Fruit fly (Drosophila melanogaster): ENCODE data around the gene mtgo.

mtgo gene

dm6 chr2L:16521345-16522285, 23.2 kb upstream of the mtgo start (continued):
- TF ChIP-seq CG10267 (tag; optimal IDR thresholded peaks at IDR 0.05), result peak; percentile 64
- TF ChIP-seq CG7839 (tag; optimal IDR thresholded peaks at IDR 0.05), result peak; percentile 48
- TF ChIP-seq CG7556 (GFP tag; optimal IDR thresholded peaks at IDR 0.05), result peak; percentile 84
- TF ChIP-seq dmrt11E (tag; optimal IDR thresholded peaks at IDR 0.05), result peak; percentile 94
- TF ChIP-seq Hr51 (GFP tag; optimal IDR thresholded peaks at IDR 0.05), result peak; percentile 22 to 80
- TF ChIP-seq Sox102F (GFP tag; optimal IDR thresholded peaks at IDR 0.05), result peak; percentile 78
- peak; percentile 74 for TF ChIP-seq CG12744 (GFP tag; optimal IDR thresholded peaks at IDR 0.05)
- peak; percentile 83 for TF ChIP-seq run (tag; optimal IDR thresholded peaks at IDR 0.05)
- TF ChIP-seq CG1647 (GFP tag; optimal IDR thresholded peaks at IDR 0.05), result peak; percentile 29
- TF ChIP-seq chinmo (GFP tag; IDR thresholded peaks at IDR 0.05; ENCODE audit: partially characterized antibody), result peak; percentile 99
- TF ChIP-seq CG3407 (GFP tag; optimal IDR thresholded peaks at IDR 0.05), result peak; percentile 97
- peak; percentile 77 for TF ChIP-seq CG17385 (GFP tag; optimal IDR thresholded peaks at IDR 0.05)
- peak; percentile 90 for TF ChIP-seq CG12071 (GFP tag; optimal IDR thresholded peaks at IDR 0.05)
- TF ChIP-seq CG11085 (GFP tag; IDR thresholded peaks at IDR 0.05), result no peak
- peak; percentile 85 for TF ChIP-seq twi (tag; optimal IDR thresholded peaks at IDR 0.05)
- TF ChIP-seq CG7745 (tag; optimal IDR thresholded peaks at IDR 0.05), result peak; percentile 93
- peak; percentile 38; the same call in 2 of the 3 replicates for TF ChIP-seq Mrtf (GFP tag; IDR thresholded peaks at IDR 0.05)
- TF ChIP-seq Med (GFP tag), result peak; percentile 96
- peak; percentile 14; the same call in 1 of the 2 replicates for TF ChIP-seq gsb (GFP tag; IDR thresholded peaks at IDR 0.05)
- TF ChIP-seq CG32772 (GFP tag; IDR thresholded peaks at IDR 0.05), result no peak; the same call in 1 of the 2 replicates
- peak; percentile 89 for TF ChIP-seq CG7987 (GFP tag; optimal IDR thresholded peaks at IDR 0.05)
- TF ChIP-seq CG10431 (GFP tag; optimal IDR thresholded peaks at IDR 0.05), result peak; percentile 91
- TF ChIP-seq HLH54F (GFP tag; optimal IDR thresholded peaks at IDR 0.05), result no peak
- TF ChIP-seq gcm2 (GFP tag; optimal IDR thresholded peaks at IDR 0.05), result peak; percentile 29
- TF ChIP-seq NK7.1 (GFP tag; optimal IDR thresholded peaks at IDR 0.05), result peak; percentile 87
- peak; percentile 54 for TF ChIP-seq CG3847 (GFP tag; IDR thresholded peaks at IDR 0.05)
- TF ChIP-seq Abd-B (GFP tag; optimal IDR thresholded peaks at IDR 0.05), result peak; percentile 22
- TF ChIP-seq phol (tag; optimal IDR thresholded peaks at IDR 0.05), result peak; percentile 25
- TF ChIP-seq ftz-f1 (GFP tag; optimal IDR thresholded peaks at IDR 0.05), result no peak
- TF ChIP-seq Opbp (GFP tag; IDR thresholded peaks at IDR 0.05; ENCODE audit: partially characterized antibody), result 0 out of 3 replicates have a peak, but pooled peaks have one; percentile 41
- peak; percentile 24 for TF ChIP-seq CG9437 (GFP tag; optimal IDR thresholded peaks at IDR 0.05)
- peak; percentile 77 for TF ChIP-seq CG10147 (GFP tag; optimal IDR thresholded peaks at IDR 0.05)
- TF ChIP-seq ro (GFP tag; IDR thresholded peaks at IDR 0.05), result no peak
- TF ChIP-seq grn (GFP tag; optimal IDR thresholded peaks at IDR 0.05), result peak; percentile 90
- no peak for TF ChIP-seq Sin3A (optimal IDR thresholded peaks at IDR 0.05)
- peak; percentile 39 for TF ChIP-seq slou (GFP tag; optimal IDR thresholded peaks at IDR 0.05)
- TF ChIP-seq Mes4 (GFP tag; optimal IDR thresholded peaks at IDR 0.05), result peak; percentile 93
- no peak for TF ChIP-seq CG2129 (GFP tag; IDR thresholded peaks at IDR 0.05; ENCODE audit: partially characterized antibody)
- TF ChIP-seq CG8281 (tag; optimal IDR thresholded peaks at IDR 0.05), result peak; percentile 71
- peak; percentile 34 for TF ChIP-seq CG4617 (GFP tag; optimal IDR thresholded peaks at IDR 0.05; ENCODE audit: borderline replicate concordance)
- no peak for TF ChIP-seq CG16813 (GFP tag; IDR thresholded peaks at IDR 0.05; ENCODE audit: partially characterized antibody)
- TF ChIP-seq zfh2 (GFP tag; optimal IDR thresholded peaks at IDR 0.05), result no peak
- peak; percentile 78 for TF ChIP-seq Nf-YA (GFP tag; IDR thresholded peaks at IDR 0.05)
- peak; percentile 66 for TF ChIP-seq CG10462 (GFP tag; optimal IDR thresholded peaks at IDR 0.05)
- peak; percentile 92 for TF ChIP-seq BtbVII (GFP tag; optimal IDR thresholded peaks at IDR 0.05)
- TF ChIP-seq NC2α (GFP tag; optimal IDR thresholded peaks at IDR 0.05), result peak; percentile 89
- peak; percentile 96 for TF ChIP-seq CG2875 (GFP tag; optimal IDR thresholded peaks at IDR 0.05)
- TF ChIP-seq CG6765 (GFP tag; optimal IDR thresholded peaks at IDR 0.05), result peak; percentile 77

Data from whole organism, embryonic.